Fruit fly (Drosophila melanogaster): ENCODE results near the gene Taf13.
A peak's percentile ranks its signal among the peaks of the same experiment; 100 is the strongest.

Gene Taf13

DNA sequence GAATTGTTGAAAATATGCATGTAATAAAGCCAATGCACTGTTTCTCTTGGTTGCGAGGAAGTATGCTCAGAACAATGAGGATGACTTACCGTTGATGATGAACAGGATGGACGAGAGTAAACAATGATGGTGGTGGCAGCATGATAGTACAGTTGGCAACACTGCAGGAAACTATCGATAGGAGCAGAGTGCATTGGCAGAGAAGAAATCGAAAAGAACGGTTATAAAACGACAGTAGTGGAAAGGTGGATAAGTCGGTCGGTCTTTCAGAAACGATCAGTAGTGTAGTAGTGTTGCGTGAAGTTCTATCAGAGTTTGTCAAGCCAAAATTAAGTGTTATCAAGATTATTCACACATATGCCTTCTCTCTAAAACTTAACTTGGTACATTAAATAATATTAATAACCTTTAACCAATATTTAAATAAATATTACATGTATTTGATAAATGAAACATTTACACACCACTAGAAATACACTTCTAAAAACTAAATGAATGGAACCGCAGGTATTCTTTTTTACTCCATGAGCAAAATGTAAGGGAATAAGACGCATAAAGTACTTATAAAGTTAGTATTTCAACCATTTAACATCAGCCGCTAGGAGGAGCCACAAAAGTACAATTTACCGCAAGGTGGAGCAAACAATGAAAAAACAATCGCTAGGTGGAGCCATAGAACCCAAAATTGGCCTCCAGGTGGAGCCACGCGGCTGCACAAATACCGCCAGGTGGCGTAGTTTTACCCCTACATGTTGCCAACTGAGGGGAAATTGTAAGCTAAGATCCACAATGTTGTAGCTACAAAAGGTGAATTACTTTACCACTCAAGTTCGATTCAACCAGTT lies 27.0 kb upstream of the Taf13 start (continued):
- TF ChIP-seq ewg (GFP tag; optimal IDR thresholded peaks at IDR 0.05) (peak; percentile 67), CG12104 (GFP tag; optimal IDR thresholded peaks at IDR 0.05) (peak; percentile 69), CG3726 (GFP tag; IDR thresholded peaks at IDR 0.05) (peak; percentile 92), hbn (GFP tag; IDR thresholded peaks at IDR 0.05; ENCODE audit: partially characterized antibody) (peak; percentile 55), phol (tag; optimal IDR thresholded peaks at IDR 0.05) (peak; percentile 58), CG18262 (tag; optimal IDR thresholded peaks at IDR 0.05) (peak; percentile 83), pum (GFP tag; optimal IDR thresholded peaks at IDR 0.05) (peak; percentile 96), Hey (tag; optimal IDR thresholded peaks at IDR 0.05) (no peak), chn (GFP tag; optimal IDR thresholded peaks at IDR 0.05) (peak; percentile 89), inv (GFP tag; IDR thresholded peaks at IDR 0.05; ENCODE audit: partially characterized antibody) (peak; percentile 67), dpn (GFP tag; optimal IDR thresholded peaks at IDR 0.05) (peak; percentile 96), Scr (GFP tag; IDR thresholded peaks at IDR 0.05; ENCODE audit: partially characterized antibody) (peak; percentile 85), CG3838 (GFP tag; optimal IDR thresholded peaks at IDR 0.05) (peak; percentile 41), Taf1 (GFP tag; IDR thresholded peaks at IDR 0.05) (peak; percentile 88), dm (GFP tag; optimal IDR thresholded peaks at IDR 0.05) (peak; percentile 83), rib (GFP tag; IDR thresholded peaks at IDR 0.05) (peak; percentile 61), jigr1 (GFP tag; IDR thresholded peaks at IDR 0.05) (peak; percentile 50; the same call in 2 of the 3 replicates), onecut (GFP tag; IDR thresholded peaks at IDR 0.05) (peak; percentile 95), otp (GFP tag; IDR thresholded peaks at IDR 0.05) (peak; percentile 90), Bdp1 (GFP tag; optimal IDR thresholded peaks at IDR 0.05) (peak; percentile 52), MTF-1 (GFP tag; optimal IDR thresholded peaks at IDR 0.05; ENCODE audit: borderline replicate concordance) (peak; percentile 93), pros (GFP tag; optimal IDR thresholded peaks at IDR 0.05) (no peak), CG17186 (GFP tag; optimal IDR thresholded peaks at IDR 0.05) (no peak), CG17385 (GFP tag; optimal IDR thresholded peaks at IDR 0.05) (peak; percentile 43), CG15011 (GFP tag; optimal IDR thresholded peaks at IDR 0.05) (peak; percentile 22), ham (GFP tag; IDR thresholded peaks at IDR 0.05) (peak; percentile 18; the same call in 1 of the 2 replicates), CG18476 (GFP tag; optimal IDR thresholded peaks at IDR 0.05) (peak; percentile 57), CkIIα-i1 (GFP tag; IDR thresholded peaks at IDR 0.05) (peak; percentile 28; the same call in 1 of the 2 replicates), Myb (GFP tag; optimal IDR thresholded peaks at IDR 0.05) (peak; percentile 64), luna (GFP tag; optimal IDR thresholded peaks at IDR 0.05) (peak; percentile 87), CG5953 (GFP tag; IDR thresholded peaks at IDR 0.05) (peak; percentile 81), CG10274 (GFP tag; optimal IDR thresholded peaks at IDR 0.05) (peak; percentile 14), seq (GFP tag; IDR thresholded peaks at IDR 0.05) (0 out of 2 replicates have a peak, but pooled peaks have one; percentile 68), TFAM (GFP tag; optimal IDR thresholded peaks at IDR 0.05) (no peak), gem (tag; optimal IDR thresholded peaks at IDR 0.05) (peak; percentile 83), dan (GFP tag; IDR thresholded peaks at IDR 0.05) (peak; percentile 88), en (GFP tag; optimal IDR thresholded peaks at IDR 0.05) (peak; percentile 87), dimm (GFP tag; IDR thresholded peaks at IDR 0.05) (peak; percentile 80), HHEX (GFP tag; optimal IDR thresholded peaks at IDR 0.05) (peak; percentile 43), Dip3 (GFP tag; optimal IDR thresholded peaks at IDR 0.05) (peak; percentile 70), tx (GFP tag; optimal IDR thresholded peaks at IDR 0.05) (peak; percentile 87), CG6272 (GFP tag; IDR thresholded peaks at IDR 0.05) (peak; percentile 86), Aef1 (GFP tag; IDR thresholded peaks at IDR 0.05) (peak; percentile 94), ara (GFP tag; IDR thresholded peaks at IDR 0.05) (peak; percentile 80), trh (GFP tag; optimal IDR thresholded peaks at IDR 0.05) (peak; percentile 73), Sry-δ (GFP tag; optimal IDR thresholded peaks at IDR 0.05) (peak; percentile 79), Abd-B (GFP tag; optimal IDR thresholded peaks at IDR 0.05) (peak; percentile 90), CG18619 (GFP tag; optimal IDR thresholded peaks at IDR 0.05) (peak; percentile 78), CG11093 (GFP tag; IDR thresholded peaks at IDR 0.05) (peak; percentile 83; the same call in 2 of the 3 replicates)
